Worm (Caenorhabditis elegans): ENCODE results near the gene C32B5.15.

- no peak for TF ChIP-seq hlh-26 (GFP tag; conservative IDR thresholded peaks at IDR 0.05)
- no peak for TF ChIP-seq F39B2.1 (GFP tag; IDR thresholded peaks at IDR 0.05)
- TF ChIP-seq gei-17 (GFP tag; optimal IDR thresholded peaks at IDR 0.05), result no peak
- no peak for TF ChIP-seq chd-7 (tag; optimal IDR thresholded peaks at IDR 0.05)
- TF ChIP-seq F22D6.2 (tag; optimal IDR thresholded peaks at IDR 0.05), result no peak
Observed at ce11 chrII:927331-927730, 45.4 kb downstream of the C32B5.15 start, which contains the start of gene R07C3.13.

Data from whole organism, young adult.